Comparison of ENCODE assay signal across 1 fruit fly cellular context in genomic region chr3L:3382489-3382879, dm6.
TF ChIP-seq lines count a peak whose summit lies in the region.

No protein-coding gene starts in this region.

TF ChIP-seq in whole organism, embryonic, 481 proteins besides CTCF, POLR2A, EP300 and RAD21 (continued from another document):
- TF ChIP-seq CG9797 (GFP tag; optimal IDR thresholded peaks at IDR 0.05; lab: Kevin White, UChicago) (no peak), CG17568 (GFP tag; optimal IDR thresholded peaks at IDR 0.05; lab: Kevin White, UChicago) (peak; percentile 71), Mes4 (GFP tag; optimal IDR thresholded peaks at IDR 0.05; lab: Kevin White, UChicago) (peak; percentile 59), CG16863 (GFP tag; optimal IDR thresholded peaks at IDR 0.05; lab: Kevin White, UChicago) (peak; percentile 73), CG3407 (GFP tag; optimal IDR thresholded peaks at IDR 0.05; lab: Kevin White, UChicago) (peak; percentile 70), Aef1 (GFP tag; IDR thresholded peaks at IDR 0.05; lab: Robert Waterston, UW) (peak; percentile 77), Oaz (GFP tag; IDR thresholded peaks at IDR 0.05; lab: Robert Waterston, UW) (peak; percentile 77), Sry-δ (GFP tag; optimal IDR thresholded peaks at IDR 0.05; lab: Kevin White, UChicago) (peak; percentile 31), CG3847 (GFP tag; IDR thresholded peaks at IDR 0.05; lab: Robert Waterston, UW) (peak; percentile 80), PHDP (tag; optimal IDR thresholded peaks at IDR 0.05; lab: Kevin White, UChicago) (peak; percentile 89), Myb (GFP tag; optimal IDR thresholded peaks at IDR 0.05; lab: Kevin White, UChicago) (peak; percentile 40), Hr51 (GFP tag; optimal IDR thresholded peaks at IDR 0.05; lab: Kevin White, UChicago) (peak; percentile 71 to 87)
TF ChIP-seq in whole organism, embryonic: peak in this region for 397.
